Worm (Caenorhabditis elegans) whole organism, early embryonic: Measurements from ENCODE around the gene C50D2.6.

Experiments
- B0310.2 ChIP-seq: sonication (generic microtip); optimal IDR thresholded peaks from 2 replicates; lab custom pipeline; 2016; ENCODE audit warnings: mild to moderate bottlenecking, missing genetic modification characterization, missing compliant biosample characterization
- F13C5.2 ChIP-seq: sonication (generic microtip); optimal IDR thresholded peaks from 2 replicates; lab custom pipeline; 2017; ENCODE audit warnings: mild to moderate bottlenecking, missing genetic modification characterization, inconsistent platforms, missing compliant biosample characterization
- aly-1 ChIP-seq: sonication (generic microtip); optimal IDR thresholded peaks from 2 replicates; lab custom pipeline; 2016; ENCODE audit warnings: missing genetic modification characterization, missing compliant biosample characterization
- ama-1 ChIP-seq: fragments of 150-350 bp; optimal IDR thresholded peaks from 2 replicates; lab custom pipeline; 2014
- ceh-13 ChIP-seq: fragments of 200-800 bp; sonication (Bioruptor generic); optimal IDR thresholded peaks from 2 replicates; lab custom pipeline; 2018; ENCODE audit warnings: mild to moderate bottlenecking, missing genetic modification characterization, missing compliant biosample characterization
- ceh-36 ChIP-seq: sonication (generic microtip); optimal IDR thresholded peaks from 2 replicates; lab custom pipeline; 2016; ENCODE audit warnings: missing genetic modification characterization, inconsistent platforms, missing compliant biosample characterization
- ets-7 ChIP-seq: sonication (generic microtip); optimal IDR thresholded peaks from 2 replicates; lab custom pipeline; 2016; ENCODE audit warnings: missing genotype, missing genetic modification characterization, missing compliant biosample characterization
- flt-1 ChIP-seq: fragments of 200-800 bp; sonication (Bioruptor generic); IDR thresholded peaks from 2 replicates; pipeline ENCODE4 v1.3.6; 2022; ENCODE audit warnings: missing genetic modification characterization, missing compliant biosample characterization
- hmbx-1 ChIP-seq: sonication (generic microtip); optimal IDR thresholded peaks from 2 replicates; lab custom pipeline; 2016; ENCODE audit warnings: mild to moderate bottlenecking, missing genetic modification characterization, missing compliant biosample characterization
- hmg-4 ChIP-seq: fragments of 200-800 bp; sonication (Bioruptor generic); optimal IDR thresholded peaks from 2 replicates; lab custom pipeline; 2018; ENCODE audit warnings: mild to moderate bottlenecking, missing genetic modification characterization, missing compliant biosample characterization
- hnd-1 ChIP-seq: sonication (generic microtip); optimal IDR thresholded peaks from 2 replicates; lab custom pipeline; 2016; ENCODE audit warnings: missing genetic modification characterization, missing compliant biosample characterization
- pes-1 ChIP-seq: fragments of 200-800 bp; sonication (Bioruptor generic); IDR thresholded peaks from 2 replicates; pipeline ENCODE4 v1.3.6; 2022; ENCODE audit warnings: missing genetic modification reagents, missing genetic modification characterization, missing compliant biosample characterization
- scrt-1 ChIP-seq: fragments of 200-800 bp; sonication (Bioruptor generic); IDR thresholded peaks from 2 replicates; pipeline ENCODE4 v1.3.6; 2022; ENCODE audit warnings: missing genetic modification characterization, missing compliant biosample characterization
- sea-1 ChIP-seq: fragments of 200-800 bp; sonication (Bioruptor generic); conservative IDR thresholded peaks from 2 replicates; pipeline ENCODE4 v1.3.6; 2022; ENCODE audit warnings: missing genetic modification characterization, missing compliant biosample characterization
- tbx-11 ChIP-seq: fragments of 200-800 bp; sonication (Bioruptor generic); IDR thresholded peaks from 2 replicates; pipeline ENCODE4 v1.3.6; 2022; ENCODE audit warnings: missing genetic modification characterization, missing compliant biosample characterization
- tbx-37 ChIP-seq: fragments of 200-800 bp; sonication (Bioruptor generic); conservative IDR thresholded peaks from 2 replicates; pipeline ENCODE4 v1.3.6; 2022; ENCODE audit warnings: missing genetic modification reagents, missing genetic modification characterization, missing compliant biosample characterization
- tra-4 ChIP-seq: sonication (generic microtip); optimal IDR thresholded peaks from 2 replicates; lab custom pipeline; 2017; ENCODE audit warnings: missing genetic modification characterization, missing compliant biosample characterization

The C50D2.6 gene

DNA sequence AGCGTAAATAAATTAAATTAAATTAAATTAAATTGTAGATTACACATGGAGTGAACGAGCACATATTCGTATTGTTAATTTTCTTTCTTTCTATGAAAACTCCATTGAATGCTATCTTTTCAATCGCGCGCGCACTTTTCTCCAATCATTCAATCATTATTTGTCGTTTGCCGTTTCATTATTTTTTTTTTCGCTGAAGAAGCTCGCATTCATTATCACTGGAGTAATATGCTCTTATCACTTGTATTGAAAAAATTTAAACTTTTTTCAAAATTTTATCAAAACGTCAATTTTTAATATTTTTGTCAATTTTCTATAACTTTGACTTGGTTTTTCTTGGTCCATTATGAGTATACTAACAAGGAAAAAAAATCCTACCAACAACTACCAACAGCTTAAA, 18.8 kb upstream of the C50D2.6 start:
- TF ChIP-seq ama-1 (lab: Kevin White, UChicago) (no peak), tbx-11 (no peak), pes-1 (no peak), aly-1 (no peak), tra-4 (tag; lab: Kevin White, UChicago) (no peak)

DNA sequence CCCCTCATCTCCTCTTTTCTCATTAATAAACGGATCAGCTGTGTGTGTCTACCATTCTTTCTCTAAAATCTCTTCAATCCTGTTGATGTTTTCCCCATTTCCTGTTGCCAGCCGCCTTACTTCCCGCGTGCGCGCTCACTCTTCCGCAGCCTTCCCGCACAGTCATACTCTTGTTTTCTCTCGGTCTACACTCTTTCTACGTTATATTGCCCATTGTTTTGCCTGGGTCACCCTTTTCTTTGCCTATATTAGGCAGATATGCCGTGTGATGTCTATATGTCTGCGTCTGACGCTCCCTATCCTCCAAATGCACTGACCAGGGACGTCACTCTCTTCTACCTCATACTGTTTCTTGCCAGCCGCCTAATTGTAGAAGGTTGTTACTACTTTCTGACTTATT, 17.9 kb upstream of the C50D2.6 start:
- TF ChIP-seq scrt-1 (GFP tag; lab: Robert Waterston, UW) (no peak), pes-1 (0 out of 2 replicates have a peak, but pooled peaks have one; percentile 6), aly-1 (peak; percentile 39), ets-7 (tag; lab: Kevin White, UChicago) (peak; percentile 34), ceh-36 (no peak), sea-1 (GFP tag; lab: Robert Waterston, UW) (no peak), tbx-11 (no peak), ceh-13 (GFP tag; lab: Kevin White, UChicago) (no peak), tbx-37 (GFP tag; lab: Robert Waterston, UW) (no peak), tra-4 (tag; lab: Kevin White, UChicago) (no peak), B0310.2 (tag; lab: Kevin White, UChicago) (peak; percentile 12), hmg-4 (peak; percentile 68), ama-1 (lab: Kevin White, UChicago) (no peak), flt-1 (GFP tag; lab: Robert Waterston, UW) (no peak), hmbx-1 (tag; lab: Kevin White, UChicago) (no peak), F13C5.2 (tag; lab: Kevin White, UChicago) (peak; percentile 53), hnd-1 (tag; lab: Kevin White, UChicago) (no peak)

DNA sequence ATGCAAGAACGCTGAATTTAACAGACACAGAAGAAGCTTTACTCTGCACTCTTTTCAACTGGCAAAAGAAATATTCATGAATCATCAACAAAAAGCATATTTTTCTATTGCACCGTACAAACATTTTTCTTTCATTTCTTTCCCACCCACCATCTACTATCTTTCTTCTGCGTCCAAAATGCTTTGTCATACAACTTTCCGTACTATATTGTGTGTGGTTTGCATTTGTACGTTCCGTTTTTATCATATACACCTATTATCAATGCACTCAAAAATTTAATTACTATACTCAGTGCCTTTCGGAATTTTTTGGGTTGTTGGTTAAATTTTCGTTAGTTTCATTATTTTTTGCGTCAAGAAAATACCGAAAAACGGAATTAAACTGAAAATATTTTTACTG, 16.6 kb upstream of the C50D2.6 start:
- TF ChIP-seq sea-1 (GFP tag; lab: Robert Waterston, UW) (no peak), ceh-13 (GFP tag; lab: Kevin White, UChicago) (no peak), scrt-1 (GFP tag; lab: Robert Waterston, UW) (no peak), F13C5.2 (tag; lab: Kevin White, UChicago) (no peak), flt-1 (GFP tag; lab: Robert Waterston, UW) (no peak), hnd-1 (tag; lab: Kevin White, UChicago) (no peak), tbx-11 (no peak), ceh-36 (no peak), hmg-4 (no peak), tra-4 (tag; lab: Kevin White, UChicago) (no peak), B0310.2 (tag; lab: Kevin White, UChicago) (no peak), aly-1 (no peak), pes-1 (no peak), ets-7 (tag; lab: Kevin White, UChicago) (no peak), tbx-37 (GFP tag; lab: Robert Waterston, UW) (no peak), hmbx-1 (tag; lab: Kevin White, UChicago) (no peak), ama-1 (lab: Kevin White, UChicago) (no peak)

DNA sequence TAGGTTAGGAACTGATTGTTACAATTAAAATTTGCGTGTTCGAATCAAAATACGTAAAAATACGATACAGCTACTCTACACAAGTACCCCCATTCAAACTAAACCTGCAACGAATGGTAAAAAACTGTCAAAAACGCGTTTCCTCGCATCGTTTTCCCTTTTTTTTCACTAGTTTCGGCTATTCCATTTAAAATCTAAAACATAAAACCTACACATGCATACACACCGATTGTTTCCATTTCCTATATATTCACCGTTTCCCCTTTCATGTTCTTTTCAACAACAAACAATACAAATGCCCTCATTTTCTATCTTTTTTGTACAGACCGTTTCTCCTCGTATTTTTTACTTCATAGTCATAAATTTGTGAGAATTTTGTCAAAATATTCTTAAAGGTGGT, 15.5 kb upstream of the C50D2.6 start:
- TF ChIP-seq sea-1 (GFP tag; lab: Robert Waterston, UW) = no peak
- TF ChIP-seq F13C5.2 (tag; lab: Kevin White, UChicago) = no peak
- TF ChIP-seq tra-4 (tag; lab: Kevin White, UChicago) = no peak
- TF ChIP-seq B0310.2 (tag; lab: Kevin White, UChicago) = no peak
- TF ChIP-seq tbx-11 = no peak
- no peak for TF ChIP-seq hnd-1 (tag; lab: Kevin White, UChicago)
- no peak for TF ChIP-seq hmbx-1 (tag; lab: Kevin White, UChicago)
- no peak for TF ChIP-seq ets-7 (tag; lab: Kevin White, UChicago)
- no peak for TF ChIP-seq scrt-1 (GFP tag; lab: Robert Waterston, UW)
- TF ChIP-seq hmg-4 = no peak
- TF ChIP-seq aly-1 = no peak
- TF ChIP-seq pes-1 = no peak
- TF ChIP-seq ceh-13 (GFP tag; lab: Kevin White, UChicago) = no peak
- TF ChIP-seq ceh-36 = no peak
- no peak for TF ChIP-seq tbx-37 (GFP tag; lab: Robert Waterston, UW)
- TF ChIP-seq flt-1 (GFP tag; lab: Robert Waterston, UW) = no peak
- TF ChIP-seq ama-1 (lab: Kevin White, UChicago) = no peak

DNA sequence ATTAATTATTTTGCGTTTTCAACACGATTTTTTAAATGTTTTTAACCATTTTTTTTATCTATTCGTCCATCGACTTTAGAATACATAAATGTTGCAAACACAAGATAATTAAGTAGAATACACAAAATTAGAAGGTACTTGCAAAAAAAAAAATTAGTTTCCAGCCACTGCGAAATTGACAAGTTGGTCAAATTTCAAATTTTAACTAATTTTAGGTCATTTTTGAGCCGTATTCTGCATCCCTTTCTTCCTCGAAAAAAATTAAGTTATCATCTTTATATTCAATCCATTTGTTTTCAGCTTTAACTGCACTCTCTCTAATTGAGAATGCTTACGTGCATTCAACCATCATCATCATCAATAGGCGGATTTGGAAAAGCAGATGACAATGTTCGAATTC, 14.9 kb upstream of the C50D2.6 start, which contains the start of gene egl-26:
Gene egl-26, plus strand, starts transcription at position 301 of the 400 bp plus-strand sequence.
- no peak for TF ChIP-seq flt-1 (GFP tag; lab: Robert Waterston, UW)
- no peak for TF ChIP-seq tbx-11
- TF ChIP-seq hmg-4 = no peak
- no peak for TF ChIP-seq hnd-1 (tag; lab: Kevin White, UChicago)
- TF ChIP-seq tra-4 (tag; lab: Kevin White, UChicago) = no peak
- TF ChIP-seq F13C5.2 (tag; lab: Kevin White, UChicago) = no peak

DNA sequence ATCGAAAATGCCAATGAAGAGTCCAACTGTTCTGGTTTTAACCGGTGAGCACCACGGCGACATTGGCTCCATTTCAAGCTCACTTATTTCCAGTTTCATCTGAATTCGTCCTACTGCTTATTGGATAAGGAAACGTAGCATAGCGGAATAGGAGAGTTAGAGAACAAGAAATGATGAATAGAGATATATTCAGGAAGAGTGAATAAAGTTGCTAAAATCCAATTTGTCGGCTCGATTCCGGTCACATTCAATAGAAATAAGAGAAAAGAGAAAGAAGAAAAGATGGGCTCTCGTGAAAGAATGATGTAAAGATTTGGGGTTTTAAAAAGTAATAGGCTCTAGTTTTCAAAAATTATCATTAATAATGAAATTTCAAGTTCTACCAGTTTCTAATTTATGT, 10.9 kb upstream of the C50D2.6 start:
- TF ChIP-seq hmg-4 (no peak), F13C5.2 (tag; lab: Kevin White, UChicago) (no peak), ets-7 (tag; lab: Kevin White, UChicago) (no peak), ceh-13 (GFP tag; lab: Kevin White, UChicago) (no peak), B0310.2 (tag; lab: Kevin White, UChicago) (no peak), sea-1 (GFP tag; lab: Robert Waterston, UW) (no peak), tbx-11 (no peak)

DNA sequence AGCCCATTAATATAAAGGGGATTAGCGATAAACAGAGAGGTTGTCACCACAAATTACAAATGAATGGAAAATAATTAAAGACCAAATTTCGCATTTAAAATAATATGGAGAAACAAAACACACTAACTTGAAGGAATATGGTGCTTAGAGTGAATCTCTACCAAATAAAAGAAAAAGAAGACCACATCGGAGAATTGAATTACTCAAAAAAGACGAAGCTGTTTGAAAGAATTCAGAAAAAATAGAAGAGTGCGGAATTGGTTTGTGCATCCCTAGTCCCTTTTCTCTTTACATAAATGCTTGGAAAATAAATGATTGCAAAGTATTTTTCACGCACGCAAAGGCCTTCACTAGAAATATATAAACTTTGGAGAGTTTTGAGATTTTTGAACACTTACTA, 10.3 kb upstream of the C50D2.6 start:
- TF ChIP-seq hnd-1 (tag; lab: Kevin White, UChicago) = no peak
- TF ChIP-seq scrt-1 (GFP tag; lab: Robert Waterston, UW) = no peak

DNA sequence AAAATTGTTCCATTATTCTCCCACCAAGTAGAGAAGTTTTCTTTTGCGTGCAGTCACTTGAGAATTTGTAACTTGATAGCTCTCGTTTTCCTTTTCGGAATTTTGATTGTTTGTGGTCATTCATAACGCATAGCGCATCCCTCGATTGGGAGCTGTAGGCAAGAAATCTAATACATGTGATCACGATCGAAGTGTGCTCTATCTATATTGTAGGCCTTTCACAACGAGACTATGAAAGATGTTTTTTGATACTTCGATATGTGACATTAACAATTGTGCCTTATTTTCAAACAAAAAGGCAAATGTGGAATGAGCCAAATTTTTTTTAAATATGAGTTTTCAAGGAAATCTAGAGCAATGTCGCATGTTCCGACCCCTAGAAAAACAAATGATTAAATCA, 8.4 kb upstream of the C50D2.6 start:
- TF ChIP-seq flt-1 (GFP tag; lab: Robert Waterston, UW) = no peak
- TF ChIP-seq aly-1 = no peak
